Fruit fly (Drosophila melanogaster) Kc167 (cell line): ENCODE data around the gene CG32551.

Source experiments
- Myc ChIP-seq: fragments of >200 bp; optimal IDR thresholded peaks from 2 replicates; lab custom pipeline; 2017; ENCODE audit warnings: missing external identifiers
- Sin3A ChIP-seq: fragments of >200 bp; optimal IDR thresholded peaks from 2 replicates; lab custom pipeline; 2018; ENCODE audit warnings: missing external identifiers
- h ChIP-seq: fragments of >200 bp; optimal IDR thresholded peaks from 3 replicates; lab custom pipeline; 2018; ENCODE audit warnings: missing external identifiers
- psq ChIP-seq: fragments of >200 bp; optimal IDR thresholded peaks from 2 replicates; lab custom pipeline; 2017; ENCODE audit warnings: missing external identifiers
- ttk ChIP-seq: sonication (Bioruptor generic); optimal IDR thresholded peaks from 2 replicates; lab custom pipeline; 2017; ENCODE audit warnings: missing external identifiers

- no peak for TF ChIP-seq Sin3A
- no peak for TF ChIP-seq ttk (lab: Kevin White, UChicago)
- no peak for TF ChIP-seq h (lab: Kevin White, UChicago)
- TF ChIP-seq psq (lab: Kevin White, UChicago) = no peak
- no peak for TF ChIP-seq Myc
Observed at dm6 chrX:18406593-18407393, 31.9 kb upstream of the CG32551 start.
